Worm (Caenorhabditis elegans) whole organism, L3 larva: ENCODE data around the gene C13E3.1.

ENCODE experiments used
- R02D3.7 ChIP-seq: fragments of 150-350 bp; optimal IDR thresholded peaks from 2 replicates; lab custom pipeline; 2014; ENCODE audit warnings: missing biosample characterization, missing genetic modification characterization
- aly-2 ChIP-seq: fragments of 150-350 bp; optimal IDR thresholded peaks from 2 replicates; lab custom pipeline; 2014; ENCODE audit warnings: missing biosample characterization, missing genetic modification characterization
- ama-1 ChIP-seq: fragments of 150-350 bp; optimal IDR thresholded peaks from 2 replicates; lab custom pipeline; 2018
- ceh-16 ChIP-seq: sonication (generic microtip); optimal IDR thresholded peaks from 2 replicates; lab custom pipeline; 2017; ENCODE audit warnings: missing biosample characterization, missing genetic modification characterization
- ceh-28 ChIP-seq: fragments of 150-350 bp; optimal IDR thresholded peaks from 2 replicates; lab custom pipeline; 2014; ENCODE audit warnings: missing biosample characterization, missing genetic modification reagents, missing genetic modification characterization
- ceh-82 ChIP-seq: fragments of 150-350 bp; optimal IDR thresholded peaks from 2 replicates; lab custom pipeline; 2014; ENCODE audit warnings: missing biosample characterization, missing genetic modification characterization
- ceh-9 ChIP-seq: sonication (generic microtip); optimal IDR thresholded peaks from 2 replicates; lab custom pipeline; 2018; ENCODE audit warnings: missing biosample characterization, missing genetic modification characterization
- daf-12 ChIP-seq: fragments of 150-350 bp; optimal IDR thresholded peaks from 2 replicates; lab custom pipeline; 2014; ENCODE audit warnings: missing biosample characterization, missing genetic modification reagents, missing genetic modification characterization
- egl-27 ChIP-seq: sonication (generic microtip); optimal IDR thresholded peaks from 4 replicates; lab custom pipeline; 2017; ENCODE audit warnings: missing biosample characterization, missing genetic modification reagents, missing genetic modification characterization
- egl-5 ChIP-seq: fragments of 150-350 bp; optimal IDR thresholded peaks from 2 replicates; lab custom pipeline; 2017; ENCODE audit warnings: missing biosample characterization, missing genetic modification reagents, missing genetic modification characterization, inconsistent platforms
- elt-2 ChIP-seq: sonication (generic microtip); optimal IDR thresholded peaks from 2 replicates; lab custom pipeline; 2016; ENCODE audit warnings: missing genetic modification reagents, mild to moderate bottlenecking, missing genetic modification characterization, missing compliant biosample characterization
- elt-3 ChIP-seq, 3 experiments: fragments of 150-350 bp in 1 of 3; sonication (generic microtip) in 2 of 3; optimal IDR thresholded peaks; 2 replicates in 2 of 3; 4 replicates in 1 of 3; lab custom pipeline; 2014 to 2017; ENCODE audit warnings: missing biosample characterization in 3 of 3, missing genetic modification characterization in 3 of 3
- eor-1 ChIP-seq, 2 experiments: fragments of 150-350 bp; optimal IDR thresholded peaks; 2 replicates each; lab custom pipeline; 2014 to 2018; ENCODE audit warnings: missing biosample characterization in 2 of 2, missing genetic modification characterization in 2 of 2
- fos-1 ChIP-seq: fragments of 150-350 bp; optimal IDR thresholded peaks from 2 replicates; lab custom pipeline; 2014; ENCODE audit warnings: missing biosample characterization, missing genetic modification characterization
- jun-1 ChIP-seq: fragments of 150-350 bp; optimal IDR thresholded peaks from 2 replicates; lab custom pipeline; 2014; ENCODE audit warnings: missing biosample characterization, missing genetic modification reagents, missing genetic modification characterization
- lin-39 ChIP-seq: fragments of 150-350 bp; optimal IDR thresholded peaks from 2 replicates; lab custom pipeline; 2018; ENCODE audit warnings: missing biosample characterization, missing genetic modification reagents, missing genetic modification characterization
- mdl-1 ChIP-seq: fragments of 150-350 bp; optimal IDR thresholded peaks from 2 replicates; lab custom pipeline; 2014; ENCODE audit warnings: missing biosample characterization, missing genetic modification characterization
- mml-1 ChIP-seq: fragments of 150-350 bp; sonication (generic microtip); optimal IDR thresholded peaks from 3 replicates; lab custom pipeline; 2014; ENCODE audit warnings: missing biosample characterization, missing genetic modification characterization
- nfya-1 ChIP-seq: sonication (generic microtip); optimal IDR thresholded peaks from 2 replicates; lab custom pipeline; 2017; ENCODE audit warnings: missing genetic modification characterization, mild to moderate bottlenecking, missing compliant biosample characterization, antibody characterized with exemption, moderate library complexity; ENCODE audit not compliant: insufficient read depth
- nhr-11 ChIP-seq: fragments of 150-350 bp; optimal IDR thresholded peaks from 2 replicates; lab custom pipeline; 2014; ENCODE audit warnings: missing biosample characterization, missing genetic modification characterization
- nhr-12 ChIP-seq: fragments of 150-350 bp; optimal IDR thresholded peaks from 2 replicates; lab custom pipeline; 2014; ENCODE audit warnings: missing biosample characterization, missing genetic modification characterization
- nhr-23 ChIP-seq: fragments of 150-350 bp; optimal IDR thresholded peaks from 2 replicates; lab custom pipeline; 2014; ENCODE audit warnings: missing biosample characterization, missing genetic modification reagents, missing genetic modification characterization
- nhr-237 ChIP-seq: fragments of 150-350 bp; optimal IDR thresholded peaks from 2 replicates; lab custom pipeline; 2014; ENCODE audit warnings: missing biosample characterization, missing genetic modification characterization
- nhr-25 ChIP-seq: sonication (generic microtip); optimal IDR thresholded peaks from 2 replicates; lab custom pipeline; 2017; ENCODE audit warnings: missing biosample characterization, missing genetic modification characterization
- nhr-28 ChIP-seq: fragments of 150-350 bp; optimal IDR thresholded peaks from 2 replicates; lab custom pipeline; 2014; ENCODE audit warnings: missing biosample characterization, missing genetic modification characterization
- nhr-43 ChIP-seq: sonication (generic microtip); optimal IDR thresholded peaks from 2 replicates; lab custom pipeline; 2016; ENCODE audit warnings: mild to moderate bottlenecking, missing genetic modification characterization, missing compliant biosample characterization; ENCODE audit not compliant: poor library complexity, severe bottlenecking
- nhr-76 ChIP-seq: fragments of 150-350 bp; sonication (generic microtip); optimal IDR thresholded peaks from 5 replicates; lab custom pipeline; 2014; ENCODE audit warnings: missing biosample characterization, missing genetic modification characterization
- nhr-77 ChIP-seq: fragments of 150-350 bp; optimal IDR thresholded peaks from 2 replicates; lab custom pipeline; 2014; ENCODE audit warnings: missing biosample characterization, missing genetic modification characterization
- pqm-1 ChIP-seq: fragments of 150-350 bp; optimal IDR thresholded peaks from 2 replicates; lab custom pipeline; 2017; ENCODE audit warnings: missing biosample characterization, missing genetic modification characterization, inconsistent platforms
- skn-1 ChIP-seq: fragments of 150-350 bp; optimal IDR thresholded peaks from 2 replicates; lab custom pipeline; 2014; ENCODE audit warnings: missing biosample characterization, missing genetic modification characterization
- snpc-4 ChIP-seq: fragments of 150-350 bp; optimal IDR thresholded peaks from 2 replicates; lab custom pipeline; 2014; ENCODE audit warnings: missing biosample characterization, missing genetic modification characterization
- unc-62 ChIP-seq: fragments of 150-350 bp; sonication (generic microtip); optimal IDR thresholded peaks from 4 replicates; lab custom pipeline; 2014; ENCODE audit warnings: missing biosample characterization, missing genetic modification reagents, missing genetic modification characterization
- zag-1 ChIP-seq: fragments of 150-350 bp; optimal IDR thresholded peaks from 2 replicates; lab custom pipeline; 2014; ENCODE audit warnings: missing biosample characterization, missing genetic modification characterization
- ztf-11 ChIP-seq: fragments of 150-350 bp; optimal IDR thresholded peaks from 2 replicates; lab custom pipeline; 2014; ENCODE audit warnings: missing biosample characterization, missing genetic modification characterization
- ztf-4 ChIP-seq: fragments of 150-350 bp; optimal IDR thresholded peaks from 2 replicates; lab custom pipeline; 2014; ENCODE audit warnings: missing biosample characterization, missing genetic modification characterization

Gene C13E3.1

DNA sequence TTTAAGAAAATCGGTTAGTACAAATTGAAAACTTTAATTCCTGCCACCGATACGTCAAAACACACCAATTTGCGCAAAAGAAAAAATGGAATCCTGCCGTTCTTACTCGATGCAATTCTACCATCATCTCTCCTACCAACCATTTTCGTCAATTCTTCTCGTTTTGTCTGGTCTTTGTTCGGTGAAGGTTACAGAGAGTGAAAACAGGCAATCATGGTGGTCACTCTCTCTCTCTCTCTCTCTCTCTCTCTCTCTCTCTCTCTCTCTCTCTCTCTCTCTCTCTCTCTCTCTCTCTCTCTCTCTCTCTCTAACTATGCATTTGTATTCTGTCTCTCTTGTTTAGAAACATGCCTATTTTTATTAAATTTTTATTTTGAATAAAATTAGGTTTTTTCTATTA, 10.7 kb upstream of the C13E3.1 start:
- TF ChIP-seq egl-5 (tag; lab: Kevin White, UChicago): no peak
- peak; percentile 42 for TF ChIP-seq nhr-25 (tag; lab: Kevin White, UChicago)
- TF ChIP-seq elt-3 (tag; optimal IDR thresholded peaks at IDR 0.05; lab: Kevin White, UChicago): no peak
- TF ChIP-seq, all 47 proteins: peak for 1

ce11 chrX:8888835-8889234, 4.1 kb upstream of the C13E3.1 start:
- TF ChIP-seq nfya-1 (peak; percentile 14), egl-5 (tag; lab: Kevin White, UChicago) (peak; percentile 22), pqm-1 (no peak)

ce11 chrX:8890251-8890755, 2.6 kb upstream of the C13E3.1 start:
- no peak for TF ChIP-seq nhr-11 (tag; lab: Kevin White, UChicago)
- TF ChIP-seq daf-12 (tag; lab: Kevin White, UChicago): no peak
- TF ChIP-seq nhr-43 (tag; lab: Kevin White, UChicago): no peak
- TF ChIP-seq, all 47 proteins: peak for 0

DNA sequence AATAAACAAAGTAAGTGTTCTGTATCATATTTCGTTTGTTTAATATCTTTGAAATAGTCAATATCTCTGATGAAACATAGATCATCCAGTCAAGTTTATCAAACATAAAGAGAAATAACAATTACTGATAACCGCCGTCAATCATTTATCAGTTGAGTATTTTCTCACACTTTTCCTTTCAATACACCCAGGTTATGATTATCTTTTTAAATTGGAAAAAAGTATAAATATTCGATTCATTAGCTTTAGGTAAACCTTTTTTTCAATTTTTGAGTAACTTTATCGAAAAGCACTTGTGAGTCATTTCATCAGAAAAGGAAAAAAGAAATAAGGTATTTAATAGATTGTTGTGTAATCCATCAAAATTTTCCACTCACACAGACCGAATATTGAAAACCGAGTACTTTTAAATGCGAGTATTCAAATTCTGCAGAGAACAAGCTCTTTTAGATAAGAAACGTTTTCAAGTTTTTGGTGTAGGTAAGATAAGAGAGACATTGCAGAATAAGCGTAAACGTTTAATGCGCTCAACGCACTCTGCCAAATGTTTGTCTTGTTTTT, 1.4 kb upstream of the C13E3.1 start:
- TF ChIP-seq R02D3.7 (tag; lab: Kevin White, UChicago) (no peak), aly-2 (tag; lab: Kevin White, UChicago) (no peak), nhr-76 (tag; lab: Kevin White, UChicago) (no peak), nhr-77 (tag; lab: Kevin White, UChicago) (no peak), ceh-82 (tag; lab: Kevin White, UChicago) (no peak), unc-62 (GFP tag; lab: Kevin White, UChicago) (no peak), pqm-1 (peak; percentile 10), egl-27 (tag; lab: Kevin White, UChicago) (no peak), nhr-237 (tag; lab: Kevin White, UChicago) (no peak), elt-2 (tag; lab: Kevin White, UChicago) (peak; percentile 44), snpc-4 (tag; lab: Kevin White, UChicago) (no peak)

DNA sequence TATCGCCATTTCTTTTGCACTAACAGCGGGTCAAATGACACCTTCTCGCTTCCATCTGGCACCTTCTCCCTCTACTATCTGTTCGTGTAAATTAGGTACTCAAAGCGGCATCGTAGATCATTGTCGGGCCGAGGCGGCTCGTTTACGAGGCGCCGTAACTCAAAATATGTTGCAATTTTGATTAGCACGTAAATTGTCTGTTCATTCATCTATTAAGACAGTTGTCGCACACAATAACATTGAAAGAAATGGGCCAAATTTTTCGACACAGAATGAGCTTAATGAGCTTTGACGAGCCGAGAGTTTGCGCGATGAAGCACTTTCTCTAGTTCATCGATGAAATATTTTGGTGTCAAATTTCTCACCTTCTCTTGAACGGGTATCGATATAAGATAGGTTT, 10.0 kb downstream of the C13E3.1 start:
- TF ChIP-seq skn-1 (no peak), mml-1 (tag; lab: Kevin White, UChicago) (no peak), nhr-237 (tag; lab: Kevin White, UChicago) (no peak), elt-3 (tag; optimal IDR thresholded peaks at IDR 0.05; lab: Kevin White, UChicago) (no peak), nhr-25 (tag; lab: Kevin White, UChicago) (no peak), ztf-11 (tag; lab: Kevin White, UChicago) (no peak), ceh-28 (tag; lab: Kevin White, UChicago) (no peak), egl-5 (tag; lab: Kevin White, UChicago) (peak; percentile 92)

- TF ChIP-seq zag-1 (tag; lab: Kevin White, UChicago) (no peak), nhr-28 (tag; lab: Kevin White, UChicago) (no peak), nhr-76 (tag; lab: Kevin White, UChicago) (no peak), mdl-1 (tag; lab: Kevin White, UChicago) (no peak), eor-1 (tag; optimal IDR thresholded peaks at IDR 0.05; lab: Kevin White, UChicago) (no peak), ceh-9 (tag; lab: Kevin White, UChicago) (no peak), ceh-16 (tag; lab: Kevin White, UChicago) (no peak), nhr-23 (no peak), aly-2 (tag; lab: Kevin White, UChicago) (no peak), ztf-4 (tag; lab: Kevin White, UChicago) (no peak), nfya-1 (no peak), skn-1 (no peak), fos-1 (tag; lab: Kevin White, UChicago) (no peak), nhr-25 (tag; lab: Kevin White, UChicago) (no peak), ama-1 (lab: Kevin White, UChicago) (no peak), nhr-237 (tag; lab: Kevin White, UChicago) (no peak), jun-1 (tag; lab: Kevin White, UChicago) (no peak), lin-39 (no peak), ceh-28 (tag; lab: Kevin White, UChicago) (no peak), nhr-12 (no peak)
- TF ChIP-seq, all 47 proteins: peak for 0
Measured at ce11 chrX:8905089-8905488, 12.2 kb downstream of the C13E3.1 start, which contains the start of gene ensh-1. ensh-1 (plus strand) TSS chrX:8905389.
